Fruit fly (Drosophila melanogaster) whole organism, embryonic: Measurements from ENCODE around the gene HDAC4.

ENCODE experiments used
- Aef1 ChIP-seq: fragments of 200-800 bp; sonication (Bioruptor generic); IDR thresholded peaks from 3 replicates; pipeline ENCODE4 v1.3.6; 2022; ENCODE audit warnings: missing biosample characterization, missing genetic modification characterization
- BtbVII ChIP-seq: fragments of 200-800 bp; sonication (Bioruptor generic); optimal IDR thresholded peaks from 3 replicates; lab custom pipeline; 2017; ENCODE audit warnings: missing biosample characterization, mild to moderate bottlenecking, missing genetic modification characterization
- CG10267 ChIP-seq: fragments of 200-800 bp; sonication (Bioruptor generic); optimal IDR thresholded peaks from 2 replicates; lab custom pipeline; 2018; ENCODE audit warnings: missing biosample characterization, mild to moderate bottlenecking, missing genetic modification characterization, moderate library complexity
- CG10959 ChIP-seq: fragments of 200-800 bp; sonication (Bioruptor generic); IDR thresholded peaks from 2 replicates; pipeline ENCODE4 v1.3.6; 2022; ENCODE audit warnings: missing biosample characterization, missing genetic modification characterization
- CG11504 ChIP-seq: fragments of 200-800 bp; sonication (Bioruptor generic); optimal IDR thresholded peaks from 3 replicates; lab custom pipeline; 2019; ENCODE audit warnings: missing biosample characterization, mild to moderate bottlenecking, missing genetic modification characterization, moderate library complexity
- CG11723 ChIP-seq: fragments of 200-800 bp; sonication (Bioruptor generic); optimal IDR thresholded peaks from 2 replicates; lab custom pipeline; 2017; ENCODE audit warnings: missing biosample characterization, mild to moderate bottlenecking, missing genetic modification characterization
- CG14667 ChIP-seq: fragments of 200-800 bp; sonication (Bioruptor generic); IDR thresholded peaks from 2 replicates; pipeline ENCODE4 v1.3.6; 2022; ENCODE audit warnings: missing biosample characterization, missing genetic modification characterization
- CG14860 ChIP-seq: fragments of 200-800 bp; sonication (Bioruptor generic); IDR thresholded peaks from 3 replicates; pipeline ENCODE4 v1.3.6; 2022; ENCODE audit warnings: missing biosample characterization, missing genetic modification characterization; ENCODE audit not compliant: partially characterized antibody
- CG15514 ChIP-seq: fragments of 200-800 bp; sonication (Bioruptor generic); optimal IDR thresholded peaks from 3 replicates; lab custom pipeline; 2017; ENCODE audit warnings: missing biosample characterization, missing genetic modification characterization, mild to moderate bottlenecking, moderate library complexity, missing genetic modification reagents
- CG17802 ChIP-seq: fragments of 200-800 bp; sonication (Bioruptor generic); optimal IDR thresholded peaks from 2 replicates; lab custom pipeline; 2018; ENCODE audit warnings: missing biosample characterization, mild to moderate bottlenecking, missing genetic modification characterization, moderate library complexity
- CG2129 ChIP-seq: fragments of 200-800 bp; sonication (Bioruptor generic); IDR thresholded peaks from 2 replicates; pipeline ENCODE4 v1.3.6; 2022; ENCODE audit warnings: missing biosample characterization, missing genetic modification characterization; ENCODE audit not compliant: partially characterized antibody
- CG31388 ChIP-seq: fragments of 200-800 bp; sonication (Bioruptor generic); optimal IDR thresholded peaks from 2 replicates; lab custom pipeline; 2016; ENCODE audit warnings: missing biosample characterization, missing genetic modification characterization
- CG5245 ChIP-seq: fragments of 200-800 bp; sonication (Bioruptor generic); optimal IDR thresholded peaks from 3 replicates; lab custom pipeline; 2016; ENCODE audit warnings: missing biosample characterization, missing genetic modification characterization
- CG6791 ChIP-seq: fragments of 200-800 bp; sonication (Bioruptor generic); IDR thresholded peaks from 3 replicates; pipeline ENCODE4 v1.3.6; 2022; ENCODE audit warnings: missing biosample characterization, missing genetic modification characterization; ENCODE audit not compliant: partially characterized antibody
- CG7271 ChIP-seq: fragments of 200-800 bp; sonication (Bioruptor generic); optimal IDR thresholded peaks from 2 replicates; lab custom pipeline; 2018; ENCODE audit warnings: missing biosample characterization, mild to moderate bottlenecking, missing genetic modification characterization, moderate library complexity
- CG9932 ChIP-seq: fragments of 200-800 bp; sonication (Bioruptor generic); IDR thresholded peaks from 2 replicates; pipeline ENCODE4 v1.3.6; 2022; ENCODE audit warnings: missing biosample characterization, missing genetic modification characterization
- Dip3 ChIP-seq: fragments of 200-800 bp; sonication (Bioruptor generic); optimal IDR thresholded peaks from 3 replicates; lab custom pipeline; 2016; ENCODE audit warnings: missing biosample characterization, missing genetic modification characterization
- Dp ChIP-seq: fragments of 200-800 bp; sonication (Bioruptor generic); optimal IDR thresholded peaks from 2 replicates; lab custom pipeline; 2018; ENCODE audit warnings: missing biosample characterization, mild to moderate bottlenecking, missing genetic modification characterization, moderate library complexity
- Dref ChIP-seq: fragments of 200-800 bp; sonication (Bioruptor generic); IDR thresholded peaks from 2 replicates; pipeline ENCODE4 v1.3.6; 2022; ENCODE audit warnings: missing biosample characterization, missing genetic modification characterization
- Eip74EF ChIP-seq, 2 experiments: fragments of 200-800 bp in 1 of 2; fragments of >200 bp in 1 of 2; sonication (Bioruptor generic) in 1 of 2; optimal IDR thresholded peaks; 2 replicates each; lab custom pipeline; 2017 to 2019; ENCODE audit warnings: missing biosample characterization in 2 of 2, missing genetic modification characterization in 2 of 2, mild to moderate bottlenecking in 1 of 2, moderate library complexity in 1 of 2
- H15 ChIP-seq: fragments of 200-800 bp; sonication (Bioruptor generic); IDR thresholded peaks from 3 replicates; pipeline ENCODE4 v1.3.6; 2022; ENCODE audit warnings: missing biosample characterization, missing genetic modification characterization
- HHEX ChIP-seq: fragments of 200-800 bp; sonication (Bioruptor generic); optimal IDR thresholded peaks from 3 replicates; lab custom pipeline; 2017; ENCODE audit warnings: missing biosample characterization, mild to moderate bottlenecking, missing genetic modification characterization, missing genetic modification reagents
- Kr ChIP-seq: fragments of 200-800 bp; sonication (Bioruptor generic); optimal IDR thresholded peaks from 2 replicates; lab custom pipeline; 2017; ENCODE audit warnings: missing biosample characterization, mild to moderate bottlenecking, missing genetic modification characterization
- Max ChIP-seq: fragments of 200-800 bp; sonication (Bioruptor generic); optimal IDR thresholded peaks from 2 replicates; lab custom pipeline; 2016; ENCODE audit warnings: missing biosample characterization, mild to moderate bottlenecking, missing genetic modification characterization
- NK7.1 ChIP-seq: fragments of 200-800 bp; sonication (Bioruptor generic); optimal IDR thresholded peaks from 3 replicates; lab custom pipeline; 2016; ENCODE audit warnings: missing biosample characterization, missing genetic modification characterization
- Neu2 ChIP-seq: fragments of 200-800 bp; sonication (Bioruptor generic); optimal IDR thresholded peaks from 3 replicates; lab custom pipeline; 2016; ENCODE audit warnings: missing biosample characterization, missing genetic modification characterization, borderline replicate concordance
- Stat92E ChIP-seq, 3 experiments: fragments of >200 bp in 2 of 3; fragments of 200-800 bp in 1 of 3; sonication (Bioruptor generic) in 1 of 3; optimal IDR thresholded peaks; 2 replicates each; lab custom pipeline; 2017 to 2019; ENCODE audit warnings: missing biosample characterization in 3 of 3, missing genetic modification characterization in 3 of 3, mild to moderate bottlenecking in 1 of 3, moderate library complexity in 1 of 3
- Xrp1 ChIP-seq: fragments of 200-800 bp; sonication (Bioruptor generic); IDR thresholded peaks from 2 replicates; pipeline ENCODE4 v1.3.6; 2022; ENCODE audit warnings: missing biosample characterization, missing genetic modification characterization
- ci ChIP-seq: fragments of 200-800 bp; sonication (Bioruptor generic); IDR thresholded peaks from 3 replicates; pipeline ENCODE4 v1.3.6; 2022; ENCODE audit warnings: missing biosample characterization, missing genetic modification characterization
- dpn ChIP-seq, 2 experiments: fragments of 200-800 bp; sonication (Bioruptor generic); optimal IDR thresholded peaks; 3 replicates each; lab custom pipeline; 2016; ENCODE audit warnings: missing biosample characterization in 2 of 2, missing genetic modification characterization in 2 of 2
- emc ChIP-seq: fragments of 200-800 bp; sonication (Bioruptor generic); optimal IDR thresholded peaks from 2 replicates; lab custom pipeline; 2016; ENCODE audit warnings: missing biosample characterization, missing genetic modification characterization
- eyg ChIP-seq: fragments of 200-800 bp; sonication (Bioruptor generic); optimal IDR thresholded peaks from 3 replicates; lab custom pipeline; 2016; ENCODE audit warnings: missing biosample characterization, missing genetic modification characterization
- fd64A ChIP-seq: fragments of 200-800 bp; sonication (Bioruptor generic); optimal IDR thresholded peaks from 3 replicates; lab custom pipeline; 2018; ENCODE audit warnings: missing biosample characterization, mild to moderate bottlenecking, missing genetic modification characterization
- fru ChIP-seq: fragments of >200 bp; optimal IDR thresholded peaks from 2 replicates; lab custom pipeline; 2017
- gsb ChIP-seq: fragments of 200-800 bp; sonication (Bioruptor generic); IDR thresholded peaks from 2 replicates; pipeline ENCODE4 v1.3.6; 2022; ENCODE audit warnings: missing biosample characterization, missing genetic modification characterization
- ind ChIP-seq: fragments of 200-800 bp; sonication (Bioruptor generic); optimal IDR thresholded peaks from 3 replicates; lab custom pipeline; 2016; ENCODE audit warnings: missing biosample characterization, missing genetic modification characterization
- insv ChIP-seq, 2 experiments: fragments of 200-800 bp; sonication (Bioruptor generic); optimal IDR thresholded peaks; 3 replicates each; lab custom pipeline; 2016 to 2018; ENCODE audit warnings: missing biosample characterization in 2 of 2, missing genetic modification characterization in 2 of 2
- ken ChIP-seq: fragments of 200-800 bp; sonication (Bioruptor generic); IDR thresholded peaks from 3 replicates; pipeline ENCODE4 v1.3.6; 2022; ENCODE audit warnings: missing biosample characterization, missing genetic modification characterization
- lab ChIP-seq: fragments of 200-800 bp; sonication (Bioruptor generic); optimal IDR thresholded peaks from 3 replicates; lab custom pipeline; 2017; ENCODE audit warnings: missing biosample characterization, missing genetic modification characterization, mild to moderate bottlenecking, moderate library complexity, missing genetic modification reagents
- nerfin-2 ChIP-seq: fragments of 200-800 bp; sonication (Bioruptor generic); IDR thresholded peaks from 2 replicates; pipeline ENCODE4 v1.3.6; 2022; ENCODE audit warnings: missing biosample characterization, missing genetic modification characterization; ENCODE audit not compliant: partially characterized antibody
- phol ChIP-seq: fragments of 200-800 bp; sonication (Bioruptor generic); optimal IDR thresholded peaks from 3 replicates; lab custom pipeline; 2018; ENCODE audit warnings: missing biosample characterization, mild to moderate bottlenecking, missing genetic modification characterization, moderate library complexity
- rib ChIP-seq: fragments of 200-800 bp; sonication (Bioruptor generic); IDR thresholded peaks from 2 replicates; pipeline ENCODE4 v1.3.6; 2022; ENCODE audit warnings: missing biosample characterization, missing genetic modification characterization
- sim ChIP-seq: fragments of 200-800 bp; sonication (Bioruptor generic); IDR thresholded peaks from 2 replicates; pipeline ENCODE4 v1.3.6; 2022; ENCODE audit warnings: missing biosample characterization, missing genetic modification characterization
- sisA ChIP-seq: fragments of 200-800 bp; sonication (Bioruptor generic); IDR thresholded peaks from 2 replicates; pipeline ENCODE4 v1.3.6; 2022; ENCODE audit warnings: missing biosample characterization, missing genetic modification characterization
- sna ChIP-seq: fragments of 200-800 bp; sonication (Bioruptor generic); IDR thresholded peaks from 2 replicates; pipeline ENCODE4 v1.3.6; 2022; ENCODE audit warnings: missing biosample characterization, missing genetic modification characterization; ENCODE audit not compliant: partially characterized antibody
- tap ChIP-seq: fragments of 200-800 bp; optimal IDR thresholded peaks from 3 replicates; lab custom pipeline; 2019; ENCODE audit warnings: missing biosample characterization, mild to moderate bottlenecking, missing genetic modification characterization, moderate library complexity
- yki ChIP-seq: fragments of >200 bp; optimal IDR thresholded peaks from 3 replicates; lab custom pipeline; 2018
- zen ChIP-seq: fragments of 200-800 bp; sonication (Bioruptor generic); optimal IDR thresholded peaks from 3 replicates; lab custom pipeline; 2018; ENCODE audit warnings: missing biosample characterization, mild to moderate bottlenecking, missing genetic modification characterization, moderate library complexity
- zen2 ChIP-seq: fragments of 200-800 bp; sonication (Bioruptor generic); IDR thresholded peaks from 3 replicates; pipeline ENCODE4 v1.3.6; 2022; ENCODE audit warnings: missing biosample characterization, missing genetic modification characterization; ENCODE audit not compliant: partially characterized antibody

HDAC4 gene

dm6 chrX:13296405-13297183 lies 11.2 kb upstream of the HDAC4 start, which contains the start of gene CG1622 (continued):
- TF ChIP-seq Dip3 (GFP tag; lab: Kevin White, UChicago) (no peak), CG11723 (GFP tag; lab: Kevin White, UChicago) (no peak), Stat92E (GFP tag; optimal IDR thresholded peaks at IDR 0.05; lab: Kevin White, UChicago) (peak in 1 of 3 experiments; percentile 31), gsb (no peak), insv (GFP tag; optimal IDR thresholded peaks at IDR 0.05; lab: Kevin White, UChicago) (peak in 1 of 2 experiments; percentile 80), tap (tag; lab: Kevin White, UChicago) (no peak), Dp (GFP tag; lab: Kevin White, UChicago) (peak; percentile 23), rib (GFP tag; lab: Robert Waterston, UW) (0 out of 2 replicates have a peak, but pooled peaks have one; percentile 11), sim (no peak), Neu2 (GFP tag; lab: Kevin White, UChicago) (no peak), Eip74EF (GFP tag; optimal IDR thresholded peaks at IDR 0.05; lab: Kevin White, UChicago) (no peak), fd64A (GFP tag; lab: Kevin White, UChicago) (no peak), emc (GFP tag; lab: Kevin White, UChicago) (no peak), CG9932 (peak; percentile 76), ind (peak; percentile 45), Dref (GFP tag; lab: Robert Waterston, UW) (peak; percentile 80), Kr (GFP tag; lab: Kevin White, UChicago) (no peak), CG31388 (GFP tag; lab: Kevin White, UChicago) (no peak), zen (tag; lab: Kevin White, UChicago) (no peak), eyg (GFP tag; lab: Kevin White, UChicago) (no peak), sisA (no peak), Aef1 (no peak; the same call in 2 of the 3 replicates), yki (lab: Kevin White, UChicago) (no peak), CG17802 (tag; lab: Kevin White, UChicago) (no peak), NK7.1 (no peak), CG14667 (GFP tag; lab: Robert Waterston, UW) (no peak), HHEX (GFP tag; lab: Kevin White, UChicago) (no peak), CG6791 (GFP tag; lab: Robert Waterston, UW) (no peak), fru (lab: Kevin White, UChicago) (no peak), CG5245 (GFP tag; lab: Kevin White, UChicago) (no peak), CG15514 (GFP tag; lab: Kevin White, UChicago) (peak; percentile 40), sna (no peak), BtbVII (GFP tag; lab: Kevin White, UChicago) (no peak), Max (GFP tag; lab: Kevin White, UChicago) (no peak), ken (GFP tag; lab: Robert Waterston, UW) (no peak), lab (GFP tag; lab: Kevin White, UChicago) (no peak), Xrp1 (peak; percentile 33; the same call in 1 of the 2 replicates), CG7271 (tag; lab: Kevin White, UChicago) (no peak)

DNA sequence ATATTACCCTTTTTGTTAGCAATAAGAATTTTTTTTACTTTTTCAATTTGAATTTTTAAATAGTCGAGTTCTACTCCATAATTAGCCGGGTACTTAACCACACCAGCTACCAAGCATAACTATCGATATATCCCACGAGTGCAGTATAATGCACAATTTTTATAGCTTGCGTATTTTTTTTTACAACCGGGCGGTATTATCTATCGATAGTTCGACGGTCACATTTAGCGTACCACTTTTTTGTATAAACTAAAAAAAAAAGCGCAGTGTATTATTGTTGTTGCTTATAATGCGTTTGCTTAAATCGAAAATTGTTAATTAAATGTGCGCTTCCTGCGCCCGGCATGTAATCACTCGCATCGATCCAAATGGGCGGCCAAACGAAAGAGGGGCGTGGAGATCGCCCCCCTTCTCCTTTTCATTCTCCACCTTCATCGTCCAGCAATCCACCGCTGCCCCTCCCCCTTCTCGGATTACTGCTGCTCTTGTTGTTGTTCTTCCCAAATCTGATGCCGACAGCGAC lies 2.5 kb upstream of the HDAC4 start, which contains the start of gene Remo:
Gene Remo (plus strand): TSS at position 198 of the 523 bp plus-strand sequence.
- TF ChIP-seq CG11504 (tag; lab: Kevin White, UChicago) (no peak), CG10267 (tag; lab: Kevin White, UChicago) (peak; percentile 46), CG2129 (GFP tag; lab: Robert Waterston, UW) (peak; percentile 31; the same call in 1 of the 2 replicates), nerfin-2 (GFP tag; lab: Robert Waterston, UW) (no peak), HHEX (GFP tag; lab: Kevin White, UChicago) (no peak), H15 (GFP tag; lab: Robert Waterston, UW) (no peak), zen2 (GFP tag; lab: Robert Waterston, UW) (0 out of 3 replicates have a peak, but pooled peaks have one; percentile 7), CG14860 (GFP tag; lab: Robert Waterston, UW) (0 out of 3 replicates have a peak, but pooled peaks have one; percentile 52), phol (tag; lab: Kevin White, UChicago) (peak; percentile 37), dpn (GFP tag; optimal IDR thresholded peaks at IDR 0.05; lab: Kevin White, UChicago) (no peak), CG10959 (no peak), ci (GFP tag; lab: Robert Waterston, UW) (0 out of 3 replicates have a peak, but pooled peaks have one; percentile 33)
